Worm (Caenorhabditis elegans) whole organism, L2 larva: Measurements from ENCODE around the gene ctf-4.

Source experiments
- C34F6.9 ChIP-seq: fragments of 150-350 bp; optimal IDR thresholded peaks from 2 replicates; lab custom pipeline; 2014; ENCODE audit warnings: missing biosample characterization, missing genetic modification characterization
- F13H6.1 ChIP-seq: sonication (generic microtip); optimal IDR thresholded peaks from 2 replicates; lab custom pipeline; 2016; ENCODE audit warnings: missing genetic modification characterization, missing compliant biosample characterization
- ZK546.5 ChIP-seq: sonication (generic microtip); optimal IDR thresholded peaks from 2 replicates; lab custom pipeline; 2017; ENCODE audit warnings: missing biosample characterization, missing genetic modification characterization
- aly-2 ChIP-seq: fragments of 150-350 bp; optimal IDR thresholded peaks from 2 replicates; lab custom pipeline; 2014; ENCODE audit warnings: missing biosample characterization, missing genetic modification characterization
- ama-1 ChIP-seq: fragments of 150-350 bp; optimal IDR thresholded peaks from 2 replicates; lab custom pipeline; 2018; ENCODE audit warnings: inconsistent platforms
- blmp-1 ChIP-seq: sonication (generic microtip); optimal IDR thresholded peaks from 2 replicates; lab custom pipeline; 2017; ENCODE audit warnings: missing genetic modification characterization, mild to moderate bottlenecking, missing compliant biosample characterization, antibody characterized with exemption, moderate library complexity; ENCODE audit not compliant: insufficient read depth
- crh-2 ChIP-seq: sonication (generic microtip); optimal IDR thresholded peaks from 2 replicates; lab custom pipeline; 2017; ENCODE audit warnings: missing biosample characterization, missing genetic modification characterization
- dmd-4 ChIP-seq: sonication (generic microtip); optimal IDR thresholded peaks from 2 replicates; lab custom pipeline; 2017; ENCODE audit warnings: missing biosample characterization, missing genetic modification characterization
- elt-3 ChIP-seq: sonication (generic microtip); optimal IDR thresholded peaks from 2 replicates; lab custom pipeline; 2017; ENCODE audit warnings: missing biosample characterization, missing genetic modification characterization
- fos-1 ChIP-seq: fragments of 150-350 bp; optimal IDR thresholded peaks from 2 replicates; lab custom pipeline; 2014; ENCODE audit warnings: missing biosample characterization, missing genetic modification characterization
- lin-11 ChIP-seq: fragments of 150-350 bp; sonication (generic microtip); optimal IDR thresholded peaks from 2 replicates; lab custom pipeline; 2014; ENCODE audit warnings: missing biosample characterization, missing genetic modification characterization, inconsistent platforms, mixed read lengths
- lin-13 ChIP-seq: fragments of 150-350 bp; optimal IDR thresholded peaks from 2 replicates; lab custom pipeline; 2014; ENCODE audit warnings: missing biosample characterization, missing genetic modification reagents, missing genetic modification characterization
- lin-39 ChIP-seq: fragments of 150-350 bp; optimal IDR thresholded peaks from 2 replicates; lab custom pipeline; 2014; ENCODE audit warnings: missing biosample characterization, missing genetic modification reagents, missing genetic modification characterization
- mdl-1 ChIP-seq, 2 experiments: fragments of 150-350 bp in 1 of 2; sonication (generic microtip) in 1 of 2; optimal IDR thresholded peaks; 2 replicates each; lab custom pipeline; 2017; ENCODE audit warnings: missing biosample characterization in 2 of 2, missing genetic modification characterization in 2 of 2
- nhr-10 ChIP-seq: sonication (generic microtip); optimal IDR thresholded peaks from 2 replicates; lab custom pipeline; 2017; ENCODE audit warnings: missing biosample characterization, missing genetic modification characterization
- nhr-11 ChIP-seq: fragments of 150-350 bp; optimal IDR thresholded peaks from 2 replicates; lab custom pipeline; 2014; ENCODE audit warnings: missing biosample characterization, missing genetic modification characterization
- nhr-12 ChIP-seq: fragments of 150-350 bp; optimal IDR thresholded peaks from 2 replicates; lab custom pipeline; 2014; ENCODE audit warnings: missing biosample characterization, missing genetic modification characterization
- nhr-129 ChIP-seq: fragments of 150-350 bp; optimal IDR thresholded peaks from 2 replicates; lab custom pipeline; 2014; ENCODE audit warnings: missing biosample characterization, missing genetic modification characterization
- nhr-21 ChIP-seq: fragments of 150-350 bp; optimal IDR thresholded peaks from 2 replicates; lab custom pipeline; 2014; ENCODE audit warnings: missing biosample characterization, missing genetic modification characterization
- nhr-77 ChIP-seq: fragments of 150-350 bp; optimal IDR thresholded peaks from 2 replicates; lab custom pipeline; 2014; ENCODE audit warnings: missing biosample characterization, missing genetic modification characterization
- sem-4 ChIP-seq: fragments of 150-350 bp; optimal IDR thresholded peaks from 2 replicates; lab custom pipeline; 2014; ENCODE audit warnings: missing biosample characterization, missing genetic modification reagents, missing genetic modification characterization
- skn-1 ChIP-seq: sonication (generic microtip); optimal IDR thresholded peaks from 2 replicates; lab custom pipeline; 2017; ENCODE audit warnings: missing biosample characterization, missing genetic modification characterization
- sma-3 ChIP-seq: sonication (generic microtip); optimal IDR thresholded peaks from 2 replicates; lab custom pipeline; 2016; ENCODE audit warnings: missing genetic modification reagents, missing genetic modification characterization, missing compliant biosample characterization
- sma-9 ChIP-seq, 2 experiments: fragments of 150-350 bp in 1 of 2; sonication (generic microtip) in 1 of 2; optimal IDR thresholded peaks; 2 replicates each; lab custom pipeline; 2014 to 2016; ENCODE audit warnings: missing genetic modification characterization in 2 of 2, mild to moderate bottlenecking in 1 of 2, missing biosample characterization in 1 of 2, missing compliant biosample characterization in 1 of 2, missing genetic modification reagents in 1 of 2, moderate library complexity in 1 of 2
- unc-62 ChIP-seq: fragments of 150-350 bp; optimal IDR thresholded peaks from 2 replicates; lab custom pipeline; 2014; ENCODE audit warnings: missing biosample characterization, missing genetic modification reagents, missing genetic modification characterization
- zag-1 ChIP-seq: fragments of 150-350 bp; optimal IDR thresholded peaks from 2 replicates; lab custom pipeline; 2014; ENCODE audit warnings: missing biosample characterization, missing genetic modification characterization
- ztf-1 ChIP-seq: fragments of 200-800 bp; sonication (Bioruptor generic); conservative IDR thresholded peaks from 2 replicates; pipeline ENCODE4 v1.3.6; 2022; ENCODE audit warnings: missing genetic modification characterization, missing compliant biosample characterization
- ztf-4 ChIP-seq: fragments of 150-350 bp; optimal IDR thresholded peaks from 2 replicates; lab custom pipeline; 2014; ENCODE audit warnings: missing biosample characterization, missing genetic modification characterization

The ctf-4 gene

ce11 chrV:10936681-10937080 lies 28.7 kb downstream of the ctf-4 start, which contains the start of gene F17C11.12:
Gene F17C11.12, minus strand, starts transcription at chrV:10936920.
- TF ChIP-seq ztf-1 (GFP tag; lab: Robert Waterston, UW) (no peak), sma-9 (GFP tag; optimal IDR thresholded peaks at IDR 0.05; lab: Kevin White, UChicago) (peak; percentile 71), sma-9 (tag; optimal IDR thresholded peaks at IDR 0.05; lab: Kevin White, UChicago) (no peak), C34F6.9 (no peak), crh-2 (tag; lab: Kevin White, UChicago) (peak; percentile 40), F13H6.1 (tag; lab: Kevin White, UChicago) (peak; percentile 13), ztf-4 (no peak), lin-39 (tag; lab: Kevin White, UChicago) (no peak), nhr-10 (tag; lab: Kevin White, UChicago) (no peak), lin-11 (no peak), skn-1 (tag; lab: Kevin White, UChicago) (no peak), nhr-21 (tag; lab: Kevin White, UChicago) (no peak), fos-1 (tag; lab: Kevin White, UChicago) (peak; percentile 73)

- TF ChIP-seq dmd-4 (no peak), sma-9 (GFP tag; optimal IDR thresholded peaks at IDR 0.05; lab: Kevin White, UChicago) (peak; percentile 71), sma-9 (tag; optimal IDR thresholded peaks at IDR 0.05; lab: Kevin White, UChicago) (no peak), F13H6.1 (tag; lab: Kevin White, UChicago) (no peak), fos-1 (tag; lab: Kevin White, UChicago) (peak; percentile 43), crh-2 (tag; lab: Kevin White, UChicago) (peak; percentile 54)
These were observed 32.9 kb downstream of the ctf-4 start, which contains the start of gene F58B4.5 for ce11 chrV:10932411-10932810. Gene F58B4.5, plus strand, starts transcription at chrV:10932693.

ce11 chrV:10931189-10931588 lies 34.1 kb downstream of the ctf-4 start, which contains the start of gene scvp-1:
Gene scvp-1, minus strand, starts transcription at chrV:10931289.
- TF ChIP-seq sma-3 (GFP tag; lab: Kevin White, UChicago) (no peak), blmp-1 (no peak)

- TF ChIP-seq nhr-11 (tag; lab: Kevin White, UChicago) (no peak), lin-11 (peak; percentile 39)
These were observed 35.8 kb downstream of the ctf-4 start, which contains the start of gene F58B4.3 for ce11 chrV:10929511-10929910. Gene F58B4.3, plus strand, starts transcription at chrV:10929811.

- TF ChIP-seq nhr-10 (tag; lab: Kevin White, UChicago) (no peak), lin-11 (peak; percentile 35), sma-9 (GFP tag; optimal IDR thresholded peaks at IDR 0.05; lab: Kevin White, UChicago) (no peak), sma-9 (tag; optimal IDR thresholded peaks at IDR 0.05; lab: Kevin White, UChicago) (no peak)
These were observed 39.7 kb downstream of the ctf-4 start for ce11 chrV:10925658-10926057.

ce11 chrV:10924731-10925130 lies 40.6 kb downstream of the ctf-4 start, which contains the start of gene F58B4.6:
Gene F58B4.6, plus strand, starts transcription at chrV:10925031.
- TF ChIP-seq lin-39 (tag; lab: Kevin White, UChicago) (no peak), lin-11 (peak; percentile 12)

ce11 chrV:10923229-10923628 lies 42.1 kb downstream of the ctf-4 start, which contains the start of gene F58B4.7:
Gene F58B4.7, minus strand, starts transcription at chrV:10923329.
- no peak for TF ChIP-seq blmp-1
- no peak for TF ChIP-seq lin-13 (GFP tag; lab: Kevin White, UChicago)
- no peak for TF ChIP-seq nhr-129 (tag; lab: Kevin White, UChicago)
- TF ChIP-seq nhr-77 (tag; lab: Kevin White, UChicago): no peak
- TF ChIP-seq C34F6.9: no peak
- TF ChIP-seq ZK546.5 (tag; lab: Kevin White, UChicago): no peak
- no peak for TF ChIP-seq F13H6.1 (tag; lab: Kevin White, UChicago)
- no peak for TF ChIP-seq zag-1 (tag; lab: Kevin White, UChicago)
- TF ChIP-seq ama-1 (lab: Kevin White, UChicago): no peak
- no peak for TF ChIP-seq mdl-1 (tag; optimal IDR thresholded peaks at IDR 0.05; lab: Kevin White, UChicago)
- TF ChIP-seq nhr-10 (tag; lab: Kevin White, UChicago): no peak
- no peak for TF ChIP-seq sem-4 (tag; lab: Kevin White, UChicago)
- TF ChIP-seq unc-62 (GFP tag; lab: Kevin White, UChicago): no peak
- TF ChIP-seq skn-1 (tag; lab: Kevin White, UChicago): no peak
- TF ChIP-seq nhr-12: no peak
- TF ChIP-seq ztf-4: no peak
- no peak for TF ChIP-seq aly-2 (tag; lab: Kevin White, UChicago)
- no peak for TF ChIP-seq elt-3
